Worm (Caenorhabditis elegans): ENCODE results near the gene F09C6.14.

Gene F09C6.14

ce11 chrV:16873642-16874041 lies 7.1 kb upstream of the F09C6.14 start, which contains the start of gene srw-23:
TSS of gene srw-23 (plus strand) at chrV:16873942.
- no peak for TF ChIP-seq ztf-29 (GFP tag; IDR thresholded peaks at IDR 0.05)

DNA sequence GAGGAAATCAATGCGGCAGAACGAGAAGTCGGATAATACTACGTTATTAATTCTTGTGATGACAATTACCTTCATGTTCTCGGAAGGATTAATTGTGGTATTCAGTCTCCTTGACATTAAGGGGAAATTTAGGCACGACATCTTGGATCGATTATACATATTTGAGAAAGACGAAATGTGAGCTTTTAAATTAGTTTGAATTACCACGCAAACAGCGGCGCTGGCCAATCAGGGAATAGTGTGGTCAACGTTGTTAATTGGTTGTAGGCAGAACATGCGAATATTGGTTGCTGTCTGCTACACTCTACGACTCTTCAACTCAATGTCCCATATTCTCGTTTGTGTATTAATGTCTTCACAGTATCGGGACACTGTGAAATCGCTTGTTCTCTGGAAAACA lies 5.8 kb upstream of the F09C6.14 start, which contains the start of gene F49A5.10:
F49A5.10 (plus strand) TSS at position 301 of the 400 bp plus-strand sequence.
- no peak for TF ChIP-seq flt-1 (GFP tag; IDR thresholded peaks at IDR 0.05)

DNA sequence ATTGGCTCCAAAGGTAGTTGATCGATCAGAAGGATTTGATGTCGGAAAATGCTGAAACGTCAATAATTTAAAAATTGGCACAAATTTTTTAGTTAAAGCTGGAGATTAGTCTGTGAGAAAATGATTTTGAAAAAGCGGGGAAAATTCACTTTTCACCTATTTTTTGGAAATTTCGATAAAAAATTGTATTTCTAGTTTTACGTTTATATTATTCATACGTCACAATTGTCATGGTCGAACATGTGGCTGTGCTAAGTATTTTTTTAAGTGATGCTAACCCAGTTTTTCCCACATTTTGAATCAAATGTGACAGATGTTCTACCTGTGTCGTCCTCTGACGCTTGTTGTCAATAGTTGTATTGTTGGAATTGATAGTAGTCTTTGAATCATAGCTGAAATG lies 1.2 kb upstream of the F09C6.14 start:
- TF ChIP-seq T22C8.4 (GFP tag; IDR thresholded peaks at IDR 0.05): no peak
- TF ChIP-seq med-1 (GFP tag; optimal IDR thresholded peaks at IDR 0.05; ENCODE audit: insufficient read depth): no peak

DNA sequence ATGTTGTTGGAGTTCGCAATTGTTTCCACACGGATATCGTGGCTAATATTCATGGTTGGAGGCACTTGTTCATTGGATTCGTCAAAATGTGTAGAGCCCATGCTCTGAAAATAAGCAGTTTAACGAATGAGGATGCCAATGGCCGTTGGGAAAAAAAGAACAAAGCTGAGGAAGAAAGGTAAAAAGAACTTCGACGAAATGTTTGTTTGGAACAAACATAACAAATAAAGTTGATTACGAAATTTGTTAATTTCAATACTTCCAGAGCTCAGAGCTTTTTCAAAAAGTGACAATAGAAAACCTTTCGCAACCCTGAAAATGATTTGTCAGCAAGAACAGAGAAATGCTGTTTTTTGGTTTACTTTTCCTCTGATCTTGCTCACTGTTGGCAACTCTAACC lies 725 bp upstream of the F09C6.14 start, which contains the start of gene F09C6.3:
F09C6.3 (minus strand) TSS at position 101 of the 400 bp plus-strand sequence.
- no peak for TF ChIP-seq klf-2 (GFP tag; conservative IDR thresholded peaks at IDR 0.05)

- TF ChIP-seq cog-1 (tag; optimal IDR thresholded peaks at IDR 0.05): no peak
- no peak for TF ChIP-seq ztf-29 (GFP tag; IDR thresholded peaks at IDR 0.05)
- TF ChIP-seq klf-2 (GFP tag; conservative IDR thresholded peaks at IDR 0.05): no peak
- TF ChIP-seq T22C8.4 (GFP tag; IDR thresholded peaks at IDR 0.05): no peak
- TF ChIP-seq ztf-23 (GFP tag; IDR thresholded peaks at IDR 0.05): no peak
- TF ChIP-seq ref-1 (GFP tag; conservative IDR thresholded peaks at IDR 0.05): no peak
- no peak for TF ChIP-seq tab-1 (GFP tag; IDR thresholded peaks at IDR 0.05)
- TF ChIP-seq med-1 (GFP tag; optimal IDR thresholded peaks at IDR 0.05; ENCODE audit: insufficient read depth): no peak
- no peak for TF ChIP-seq flt-1 (GFP tag; IDR thresholded peaks at IDR 0.05)
These were observed 1.6 kb downstream of the F09C6.14 start, which contains the start of the genes F09C6.11 and F09C6.12 for ce11 chrV:16882260-16882918. TSS of gene F09C6.11 (minus strand) at chrV:16882310. TSS of gene F09C6.12 (plus strand) at chrV:16882868.

DNA sequence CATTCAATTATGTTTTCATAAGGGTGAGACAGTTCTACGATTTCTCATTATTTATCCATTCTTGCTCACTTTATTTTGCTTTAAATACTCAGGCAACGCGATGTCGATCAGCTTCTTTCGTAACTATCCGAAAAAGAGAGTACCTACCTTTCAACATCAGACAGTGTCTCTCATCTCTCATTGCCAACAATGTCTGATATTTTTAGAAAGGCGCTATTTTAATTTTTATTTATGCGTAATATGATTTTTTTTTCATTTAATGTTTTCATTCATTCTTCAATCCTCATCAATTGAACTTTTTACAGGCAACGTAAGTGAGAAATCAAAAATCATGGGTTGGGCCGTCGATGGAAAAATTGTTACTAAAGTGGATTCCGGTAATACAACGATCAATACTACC lies 4.0 kb downstream of the F09C6.14 start, which contains the start of gene F09C6.13:
F09C6.13 (plus strand) TSS at position 301 of the 400 bp plus-strand sequence.
- TF ChIP-seq ztf-23 (GFP tag; IDR thresholded peaks at IDR 0.05) (no peak), ztf-29 (GFP tag; IDR thresholded peaks at IDR 0.05) (no peak), T22C8.4 (GFP tag; IDR thresholded peaks at IDR 0.05) (no peak), med-1 (GFP tag; optimal IDR thresholded peaks at IDR 0.05; ENCODE audit: insufficient read depth) (no peak), cog-1 (tag; optimal IDR thresholded peaks at IDR 0.05) (no peak), tab-1 (GFP tag; IDR thresholded peaks at IDR 0.05) (no peak), klf-2 (GFP tag; conservative IDR thresholded peaks at IDR 0.05) (no peak), flt-1 (GFP tag; IDR thresholded peaks at IDR 0.05) (no peak), ref-1 (GFP tag; conservative IDR thresholded peaks at IDR 0.05) (no peak)

DNA sequence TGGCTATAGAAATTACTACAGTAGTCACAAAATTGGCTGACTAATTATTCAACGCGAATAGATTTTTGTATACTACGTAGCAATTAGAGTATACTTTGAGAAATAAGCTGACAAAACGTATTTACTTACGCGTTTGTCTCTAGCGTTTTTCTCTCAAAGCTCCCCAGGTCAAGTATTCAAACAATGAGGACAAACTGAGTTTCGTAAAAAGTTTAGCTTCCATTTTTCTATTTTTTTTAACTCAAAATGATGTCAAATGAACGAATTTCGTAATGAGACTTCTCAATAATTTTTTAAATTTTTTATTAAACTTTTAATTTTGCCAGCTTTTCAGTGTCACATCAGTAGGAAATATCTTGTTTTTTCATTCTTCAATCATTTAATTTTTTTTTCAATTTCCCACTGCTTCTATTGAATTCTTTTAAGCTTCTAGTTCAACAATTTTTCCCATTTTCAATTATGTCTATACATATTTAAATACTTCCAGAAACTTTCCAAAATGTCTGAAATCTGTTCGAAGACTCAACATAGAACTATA lies 8.1 kb downstream of the F09C6.14 start, which contains the start of the genes ifas-2 and fbxa-44:
ifas-2 (minus strand) TSS at position 101 of the 538 bp plus-strand sequence.
fbxa-44 (plus strand) TSS at position 488 of the 538 bp plus-strand sequence.
- TF ChIP-seq flt-1 (GFP tag; IDR thresholded peaks at IDR 0.05): no peak

- TF ChIP-seq med-1 (GFP tag; optimal IDR thresholded peaks at IDR 0.05; ENCODE audit: insufficient read depth) (no peak), ztf-23 (GFP tag; IDR thresholded peaks at IDR 0.05) (no peak), cog-1 (tag; optimal IDR thresholded peaks at IDR 0.05) (no peak), ref-1 (GFP tag; conservative IDR thresholded peaks at IDR 0.05) (no peak), tab-1 (GFP tag; IDR thresholded peaks at IDR 0.05) (no peak), T22C8.4 (GFP tag; IDR thresholded peaks at IDR 0.05) (no peak), ztf-29 (GFP tag; IDR thresholded peaks at IDR 0.05) (no peak), flt-1 (GFP tag; IDR thresholded peaks at IDR 0.05) (no peak), klf-2 (GFP tag; conservative IDR thresholded peaks at IDR 0.05) (no peak)
These were observed 12.7 kb downstream of the F09C6.14 start, which contains the start of gene F09C6.15 for ce11 chrV:16893440-16893839. TSS of gene F09C6.15 (plus strand) at chrV:16893740.

DNA sequence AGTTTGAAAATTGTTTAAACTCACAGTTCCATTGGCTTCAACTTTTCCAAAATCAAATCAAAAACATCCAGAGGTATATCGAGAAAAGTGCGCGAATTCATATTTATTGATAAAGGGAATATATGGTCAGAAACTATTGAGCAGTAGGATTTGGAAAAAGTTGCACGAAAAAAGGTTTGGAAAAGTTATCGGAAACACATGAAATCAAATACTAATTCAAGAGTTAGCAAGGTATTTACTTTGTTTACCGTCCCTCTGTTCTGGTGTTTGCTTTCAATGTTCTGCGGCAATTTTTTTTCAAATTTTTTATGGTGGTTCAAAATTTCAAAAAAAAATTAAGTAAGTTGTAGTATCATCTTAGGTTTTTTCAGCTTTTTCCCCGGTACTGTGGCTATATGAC lies 18.6 kb downstream of the F09C6.14 start, which contains the start of gene fbxa-45:
fbxa-45 (minus strand) TSS at position 101 of the 400 bp plus-strand sequence.
- no peak for TF ChIP-seq ztf-23 (GFP tag; IDR thresholded peaks at IDR 0.05)

DNA sequence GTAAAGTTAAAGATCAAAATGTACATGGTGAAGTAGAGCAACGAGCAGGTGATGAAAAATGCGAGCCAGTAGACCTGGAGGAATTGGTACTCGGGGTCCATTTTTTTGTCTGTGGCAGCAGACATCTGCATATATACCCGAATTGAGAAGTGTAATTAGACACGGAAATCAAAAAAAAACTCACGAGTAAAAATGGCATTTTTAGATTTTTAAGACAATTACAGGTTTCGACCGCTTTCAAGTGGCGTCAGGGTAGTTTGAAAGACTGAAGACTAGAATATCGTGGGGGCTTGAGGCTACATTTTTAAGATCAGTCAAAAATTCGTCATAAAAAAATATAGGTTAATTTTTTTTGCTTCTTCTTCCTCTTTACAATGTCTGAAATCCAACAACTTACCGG lies 21.9 kb downstream of the F09C6.14 start, which contains the start of gene srd-68:
srd-68 (minus strand) TSS at position 101 of the 400 bp plus-strand sequence.
- TF ChIP-seq tab-1 (GFP tag; IDR thresholded peaks at IDR 0.05) (no peak), cog-1 (tag; optimal IDR thresholded peaks at IDR 0.05) (no peak), klf-2 (GFP tag; conservative IDR thresholded peaks at IDR 0.05) (no peak), T22C8.4 (GFP tag; IDR thresholded peaks at IDR 0.05) (no peak), ztf-23 (GFP tag; IDR thresholded peaks at IDR 0.05) (no peak), ztf-29 (GFP tag; IDR thresholded peaks at IDR 0.05) (no peak), med-1 (GFP tag; optimal IDR thresholded peaks at IDR 0.05; ENCODE audit: insufficient read depth) (no peak), flt-1 (GFP tag; IDR thresholded peaks at IDR 0.05) (no peak), ref-1 (GFP tag; conservative IDR thresholded peaks at IDR 0.05) (no peak)

DNA sequence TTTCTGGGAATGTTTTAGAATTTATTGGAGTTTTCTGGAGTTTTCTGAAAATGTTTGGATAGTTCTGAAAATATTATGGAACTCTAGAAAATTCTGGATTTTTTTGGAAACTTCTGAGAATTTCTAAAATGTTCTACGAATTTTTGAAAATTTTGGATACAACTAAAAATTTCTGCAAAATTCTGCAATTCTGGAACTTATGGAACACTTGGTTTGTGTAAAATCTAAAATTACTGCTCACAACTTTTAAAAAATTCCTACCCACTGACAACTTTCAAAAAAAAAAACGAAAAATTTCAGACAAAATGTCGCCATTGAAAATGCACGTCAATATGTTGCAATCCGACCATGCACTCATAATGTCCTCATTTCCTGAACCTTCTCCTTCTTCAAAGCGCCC lies 23.8 kb downstream of the F09C6.14 start, which contains the start of gene nhr-262:
nhr-262 (plus strand) TSS at position 301 of the 400 bp plus-strand sequence.
- TF ChIP-seq tab-1 (GFP tag; IDR thresholded peaks at IDR 0.05) (no peak), ztf-23 (GFP tag; IDR thresholded peaks at IDR 0.05) (no peak), ref-1 (GFP tag; conservative IDR thresholded peaks at IDR 0.05) (no peak), klf-2 (GFP tag; conservative IDR thresholded peaks at IDR 0.05) (no peak), med-1 (GFP tag; optimal IDR thresholded peaks at IDR 0.05; ENCODE audit: insufficient read depth) (no peak)

Measured in whole organism, midembryonic.